Worm (Caenorhabditis elegans) whole organism, late embryonic: Measurements from ENCODE around the gene Y44A6C.2.

Source experiments
- C38D4.7 ChIP-seq: fragments of 200-800 bp; sonication (Bioruptor generic); optimal IDR thresholded peaks from 2 replicates; lab custom pipeline; 2018; ENCODE audit warnings: mild to moderate bottlenecking, missing genetic modification characterization, moderate library complexity, missing compliant biosample characterization
- T23F11.4 ChIP-seq: fragments of 200-800 bp; sonication (Bioruptor generic); optimal IDR thresholded peaks from 2 replicates; lab custom pipeline; 2018; ENCODE audit warnings: mild to moderate bottlenecking, missing genetic modification characterization, missing compliant biosample characterization
- ama-1 ChIP-seq: fragments of 150-350 bp; optimal IDR thresholded peaks from 2 replicates; lab custom pipeline; 2014
- ceh-14 ChIP-seq: sonication (generic microtip); optimal IDR thresholded peaks from 2 replicates; lab custom pipeline; 2016; ENCODE audit warnings: missing genotype, missing genetic modification characterization, missing compliant biosample characterization
- ceh-18 ChIP-seq: sonication (generic microtip); optimal IDR thresholded peaks from 2 replicates; lab custom pipeline; 2016; ENCODE audit warnings: missing genetic modification characterization, missing compliant biosample characterization
- ceh-2 ChIP-seq: sonication (generic microtip); optimal IDR thresholded peaks from 2 replicates; lab custom pipeline; 2016; ENCODE audit warnings: missing genotype, missing genetic modification characterization, missing compliant biosample characterization
- ceh-22 ChIP-seq: sonication (generic microtip); optimal IDR thresholded peaks from 2 replicates; lab custom pipeline; 2017; ENCODE audit warnings: missing biosample characterization, missing genetic modification characterization
- ceh-24 ChIP-seq: sonication (generic microtip); optimal IDR thresholded peaks from 2 replicates; lab custom pipeline; 2016; ENCODE audit warnings: mild to moderate bottlenecking, missing genetic modification characterization, missing compliant biosample characterization
- ceh-31 ChIP-seq: sonication (generic microtip); optimal IDR thresholded peaks from 2 replicates; lab custom pipeline; 2016; ENCODE audit warnings: missing genetic modification characterization, missing compliant biosample characterization
- ceh-34 ChIP-seq: sonication (generic microtip); optimal IDR thresholded peaks from 2 replicates; lab custom pipeline; 2016; ENCODE audit warnings: mild to moderate bottlenecking, missing genetic modification characterization, missing compliant biosample characterization
- ceh-45 ChIP-seq: fragments of 200-800 bp; sonication (Bioruptor generic); IDR thresholded peaks from 2 replicates; pipeline ENCODE4 v1.3.6; 2022; ENCODE audit warnings: missing genetic modification reagents, missing genetic modification characterization, missing compliant biosample characterization
- ceh-6 ChIP-seq: fragments of 200-800 bp; sonication (Bioruptor generic); optimal IDR thresholded peaks from 2 replicates; lab custom pipeline; 2018; ENCODE audit warnings: mild to moderate bottlenecking, missing genetic modification characterization, missing compliant biosample characterization
- ceh-9 ChIP-seq: sonication (generic microtip); optimal IDR thresholded peaks from 2 replicates; lab custom pipeline; 2016; ENCODE audit warnings: mild to moderate bottlenecking, missing genetic modification characterization, inconsistent platforms, missing compliant biosample characterization
- che-1 ChIP-seq: sonication (generic microtip); optimal IDR thresholded peaks from 2 replicates; lab custom pipeline; 2016; ENCODE audit warnings: mild to moderate bottlenecking, missing genetic modification characterization, missing compliant biosample characterization
- dve-1 ChIP-seq: sonication (generic microtip); optimal IDR thresholded peaks from 2 replicates; lab custom pipeline; 2017; ENCODE audit warnings: antibody characterized with exemption, mild to moderate bottlenecking, missing genetic modification characterization, missing compliant biosample characterization
- fax-1 ChIP-seq: sonication (generic microtip); optimal IDR thresholded peaks from 2 replicates; lab custom pipeline; 2016; ENCODE audit warnings: missing genotype, missing genetic modification characterization, missing compliant biosample characterization
- fkh-6 ChIP-seq: sonication (generic microtip); optimal IDR thresholded peaks from 2 replicates; lab custom pipeline; 2016; ENCODE audit warnings: missing genetic modification characterization, missing compliant biosample characterization
- gmeb-2 ChIP-seq: sonication (generic microtip); optimal IDR thresholded peaks from 2 replicates; lab custom pipeline; 2016; ENCODE audit warnings: missing genetic modification characterization, inconsistent platforms, missing compliant biosample characterization
- hlh-13 ChIP-seq: fragments of 200-800 bp; sonication (Bioruptor generic); optimal IDR thresholded peaks from 2 replicates; lab custom pipeline; 2018; ENCODE audit warnings: mild to moderate bottlenecking, missing genetic modification characterization, missing compliant biosample characterization
- hlh-15 ChIP-seq: sonication (generic microtip); optimal IDR thresholded peaks from 2 replicates; lab custom pipeline; 2016; ENCODE audit warnings: missing genetic modification characterization, missing compliant biosample characterization
- hlh-30 ChIP-seq: sonication (generic microtip); optimal IDR thresholded peaks from 2 replicates; lab custom pipeline; 2017; ENCODE audit warnings: antibody characterized with exemption, missing genetic modification characterization, missing compliant biosample characterization; ENCODE audit not compliant: insufficient read depth
- hlh-6 ChIP-seq: sonication (generic microtip); optimal IDR thresholded peaks from 2 replicates; lab custom pipeline; 2016; ENCODE audit warnings: missing genotype, missing genetic modification characterization, missing compliant biosample characterization
- lim-6 ChIP-seq: sonication (generic microtip); optimal IDR thresholded peaks from 2 replicates; lab custom pipeline; 2016; ENCODE audit warnings: missing genetic modification characterization, missing compliant biosample characterization
- madf-2 ChIP-seq: sonication (generic microtip); optimal IDR thresholded peaks from 2 replicates; lab custom pipeline; 2017; ENCODE audit warnings: missing genetic modification characterization, missing compliant biosample characterization
- mec-3 ChIP-seq: sonication (generic microtip); optimal IDR thresholded peaks from 2 replicates; lab custom pipeline; 2016; ENCODE audit warnings: borderline replicate concordance, missing genetic modification characterization, missing compliant biosample characterization
- nfya-1 ChIP-seq: sonication (generic microtip); optimal IDR thresholded peaks from 2 replicates; lab custom pipeline; 2017; ENCODE audit warnings: missing genetic modification characterization, mild to moderate bottlenecking, missing compliant biosample characterization, antibody characterized with exemption, moderate library complexity
- nhr-232 ChIP-seq: sonication (generic microtip); optimal IDR thresholded peaks from 2 replicates; lab custom pipeline; 2016; ENCODE audit warnings: missing genetic modification characterization, missing compliant biosample characterization
- odd-2 ChIP-seq: sonication (generic microtip); optimal IDR thresholded peaks from 2 replicates; lab custom pipeline; 2017; ENCODE audit warnings: antibody characterized with exemption, mild to moderate bottlenecking, missing genetic modification characterization, missing compliant biosample characterization
- pat-9 ChIP-seq: fragments of 200-800 bp; sonication (Bioruptor generic); optimal IDR thresholded peaks from 2 replicates; lab custom pipeline; 2018; ENCODE audit warnings: mild to moderate bottlenecking, missing genetic modification characterization, moderate library complexity, missing compliant biosample characterization
- pax-1 ChIP-seq: fragments of 150-350 bp; optimal IDR thresholded peaks from 2 replicates; lab custom pipeline; 2014; ENCODE audit warnings: missing biosample characterization, missing genetic modification characterization
- pha-2 ChIP-seq: sonication (generic microtip); optimal IDR thresholded peaks from 2 replicates; lab custom pipeline; 2017; ENCODE audit warnings: mild to moderate bottlenecking, missing genetic modification characterization, missing compliant biosample characterization
- pros-1 ChIP-seq: fragments of 150-350 bp; optimal IDR thresholded peaks from 2 replicates; lab custom pipeline; 2014; ENCODE audit warnings: missing biosample characterization, missing genetic modification reagents, missing genetic modification characterization
- rnt-1 ChIP-seq: sonication (generic microtip); optimal IDR thresholded peaks from 2 replicates; lab custom pipeline; 2016; ENCODE audit warnings: missing genetic modification characterization, missing compliant biosample characterization
- sdc-2 ChIP-seq: sonication (generic microtip); optimal IDR thresholded peaks from 2 replicates; lab custom pipeline; 2016; ENCODE audit warnings: missing genotype, missing genetic modification characterization, missing compliant biosample characterization
- tbx-2 ChIP-seq: sonication (generic microtip); optimal IDR thresholded peaks from 2 replicates; lab custom pipeline; 2016; ENCODE audit warnings: missing genetic modification characterization, missing compliant biosample characterization
- unc-3 ChIP-seq, 2 experiments: fragments of 200-800 bp in 1 of 2; sonication (Bioruptor generic) in 1 of 2; sonication (generic microtip) in 1 of 2; conservative IDR thresholded peaks in 1 of 2; optimal IDR thresholded peaks in 1 of 2; 2 replicates each; pipeline versions ENCODE4 v1.3.6 to Lab custom; 2016 to 2022; ENCODE audit warnings: missing compliant biosample characterization in 2 of 2, missing genetic modification characterization in 2 of 2, missing genetic modification reagents in 1 of 2
- unc-42 ChIP-seq: sonication (generic microtip); optimal IDR thresholded peaks from 2 replicates; lab custom pipeline; 2016; ENCODE audit warnings: missing genotype, missing genetic modification characterization, missing compliant biosample characterization
- unc-86 ChIP-seq: sonication (generic microtip); optimal IDR thresholded peaks from 2 replicates; lab custom pipeline; 2016; ENCODE audit warnings: missing genetic modification characterization, missing compliant biosample characterization
- zip-5 ChIP-seq: sonication (generic microtip); optimal IDR thresholded peaks from 2 replicates; lab custom pipeline; 2016; ENCODE audit warnings: missing genetic modification characterization, missing compliant biosample characterization
- ztf-16 ChIP-seq: sonication (generic microtip); optimal IDR thresholded peaks from 2 replicates; lab custom pipeline; 2017; ENCODE audit warnings: missing genetic modification characterization, missing compliant biosample characterization

Y44A6C.2 gene

ce11 chrV:20761758-20762157 lies 39.7 kb downstream of the Y44A6C.2 start (continued):
- no peak for TF ChIP-seq fax-1 (tag; lab: Kevin White, UChicago)
- TF ChIP-seq nfya-1, result peak; percentile 34
- no peak for TF ChIP-seq C38D4.7 (GFP tag; lab: Kevin White, UChicago)
- TF ChIP-seq rnt-1 (tag; lab: Kevin White, UChicago), result no peak
- no peak for TF ChIP-seq pros-1 (tag; lab: Kevin White, UChicago)
- no peak for TF ChIP-seq unc-86 (tag; lab: Kevin White, UChicago)
- peak; percentile 11 for TF ChIP-seq ceh-18 (tag; lab: Kevin White, UChicago)
- peak; percentile 82 for TF ChIP-seq pax-1 (tag; lab: Kevin White, UChicago)
- no peak for TF ChIP-seq ceh-2 (tag; lab: Kevin White, UChicago)
- no peak for TF ChIP-seq nhr-232 (tag; lab: Kevin White, UChicago)
- no peak for TF ChIP-seq ceh-6 (GFP tag; lab: Kevin White, UChicago)
- TF ChIP-seq tbx-2, result peak; percentile 12
- no peak for TF ChIP-seq zip-5 (tag; lab: Kevin White, UChicago)
- no peak for TF ChIP-seq ceh-45 (GFP tag; lab: Robert Waterston, UW)
- no peak for TF ChIP-seq lim-6
- TF ChIP-seq unc-3 (GFP tag; conservative IDR thresholded peaks at IDR 0.05; lab: Robert Waterston, UW), result no peak
- TF ChIP-seq unc-3 (tag; optimal IDR thresholded peaks at IDR 0.05; lab: Kevin White, UChicago), result no peak
- peak; percentile 3 for TF ChIP-seq hlh-30 (tag; lab: Kevin White, UChicago)
- no peak for TF ChIP-seq che-1 (tag; lab: Kevin White, UChicago)
- TF ChIP-seq odd-2 (tag; lab: Kevin White, UChicago), result no peak
- peak; percentile 24 for TF ChIP-seq ceh-34
- no peak for TF ChIP-seq sdc-2 (tag; lab: Kevin White, UChicago)
- TF ChIP-seq hlh-15 (tag; lab: Kevin White, UChicago), result no peak
- no peak for TF ChIP-seq ceh-9
- TF ChIP-seq T23F11.4, result no peak
- TF ChIP-seq unc-42 (tag; lab: Kevin White, UChicago), result no peak
- TF ChIP-seq hlh-13, result no peak
- peak; percentile 80 for TF ChIP-seq pha-2 (tag; lab: Kevin White, UChicago)
- TF ChIP-seq dve-1 (tag; lab: Kevin White, UChicago), result peak; percentile 16
- no peak for TF ChIP-seq hlh-6
- no peak for TF ChIP-seq fkh-6 (tag; lab: Kevin White, UChicago)
- TF ChIP-seq madf-2 (tag; lab: Kevin White, UChicago), result no peak
- TF ChIP-seq ceh-24 (tag; lab: Kevin White, UChicago), result no peak
- TF ChIP-seq ceh-14 (tag; lab: Kevin White, UChicago), result no peak
- no peak for TF ChIP-seq pat-9 (tag; lab: Kevin White, UChicago)
- no peak for TF ChIP-seq ztf-16 (tag; lab: Kevin White, UChicago)
- no peak for TF ChIP-seq ceh-22
- TF ChIP-seq ceh-31, result no peak

ce11 chrV:20763192-20763591 lies 41.2 kb downstream of the Y44A6C.2 start:
- peak; percentile 11 for TF ChIP-seq ceh-2 (tag; lab: Kevin White, UChicago)
- TF ChIP-seq ceh-24 (tag; lab: Kevin White, UChicago), result no peak
- TF ChIP-seq ceh-34, result peak; percentile 64

ce11 chrV:20770061-20770460 lies 48.0 kb downstream of the Y44A6C.2 start, which contains the start of gene elp-1:
elp-1 (minus strand) TSS chrV:20770161.
- TF ChIP-seq pha-2 (tag; lab: Kevin White, UChicago) (no peak), ceh-18 (tag; lab: Kevin White, UChicago) (no peak), mec-3 (tag; lab: Kevin White, UChicago) (no peak), gmeb-2 (tag; lab: Kevin White, UChicago) (no peak), ama-1 (lab: Kevin White, UChicago) (no peak), ceh-24 (tag; lab: Kevin White, UChicago) (no peak), T23F11.4 (no peak)
